Fruit fly (Drosophila melanogaster) whole organism, embryonic: ENCODE results near the gene r-l.

Source experiments
- Aef1 ChIP-seq: fragments of 200-800 bp; sonication (Bioruptor generic); IDR thresholded peaks from 3 replicates; pipeline ENCODE4 v1.3.6; 2022; ENCODE audit warnings: missing biosample characterization, missing genetic modification characterization
- C15 ChIP-seq: fragments of 200-800 bp; sonication (Bioruptor generic); IDR thresholded peaks from 3 replicates; pipeline ENCODE4 v1.3.6; 2022; ENCODE audit warnings: missing biosample characterization, missing genetic modification characterization
- CG13123 ChIP-seq: fragments of 200-800 bp; sonication (Bioruptor generic); optimal IDR thresholded peaks from 2 replicates; lab custom pipeline; 2016; ENCODE audit warnings: missing biosample characterization, missing genetic modification characterization
- CG14050 ChIP-seq: fragments of 200-800 bp; sonication (Bioruptor generic); IDR thresholded peaks from 3 replicates; pipeline ENCODE4 v1.3.6; 2022; ENCODE audit warnings: missing biosample characterization, missing genetic modification characterization
- CG14710 ChIP-seq: fragments of 200-800 bp; sonication (Bioruptor generic); optimal IDR thresholded peaks from 3 replicates; lab custom pipeline; 2019; ENCODE audit warnings: missing biosample characterization, mild to moderate bottlenecking, missing genetic modification characterization, moderate library complexity
- CG15011 ChIP-seq: fragments of 200-800 bp; sonication (Bioruptor generic); optimal IDR thresholded peaks from 3 replicates; lab custom pipeline; 2018; ENCODE audit warnings: missing biosample characterization, mild to moderate bottlenecking, missing genetic modification characterization
- CG17612 ChIP-seq: fragments of 200-800 bp; sonication (Bioruptor generic); IDR thresholded peaks from 2 replicates; pipeline ENCODE4 v1.3.6; 2022; ENCODE audit warnings: missing biosample characterization, missing genetic modification characterization
- CG18262 ChIP-seq: fragments of 200-800 bp; optimal IDR thresholded peaks from 3 replicates; lab custom pipeline; 2019; ENCODE audit warnings: missing biosample characterization, mild to moderate bottlenecking, missing genetic modification characterization, moderate library complexity
- CG2116 ChIP-seq: fragments of 200-800 bp; sonication (Bioruptor generic); optimal IDR thresholded peaks from 3 replicates; lab custom pipeline; 2018; ENCODE audit warnings: missing biosample characterization, mild to moderate bottlenecking, missing genetic modification characterization
- CG2875 ChIP-seq: fragments of 200-800 bp; sonication (Bioruptor generic); optimal IDR thresholded peaks from 2 replicates; lab custom pipeline; 2017; ENCODE audit warnings: missing biosample characterization, mild to moderate bottlenecking, missing genetic modification characterization, missing genetic modification reagents
- CG31224 ChIP-seq: fragments of 200-800 bp; sonication (Bioruptor generic); IDR thresholded peaks from 2 replicates; pipeline ENCODE4 v1.3.6; 2022; ENCODE audit warnings: missing biosample characterization, missing genetic modification characterization
- CG32767 ChIP-seq: fragments of 200-800 bp; sonication (Bioruptor generic); IDR thresholded peaks from 2 replicates; pipeline ENCODE4 v1.3.6; 2022; ENCODE audit warnings: missing biosample characterization, missing genetic modification characterization
- CG3838 ChIP-seq: fragments of 200-800 bp; sonication (Bioruptor generic); optimal IDR thresholded peaks from 3 replicates; lab custom pipeline; 2016; ENCODE audit warnings: missing biosample characterization, missing genetic modification characterization
- CG5953 ChIP-seq: fragments of 200-800 bp; sonication (Bioruptor generic); IDR thresholded peaks from 2 replicates; pipeline ENCODE4 v1.3.6; 2022; ENCODE audit warnings: missing biosample characterization, missing genetic modification characterization
- CG6854 ChIP-seq: fragments of 200-800 bp; sonication (Bioruptor generic); optimal IDR thresholded peaks from 3 replicates; lab custom pipeline; 2017; ENCODE audit warnings: missing biosample characterization, mild to moderate bottlenecking, missing genetic modification characterization
- CG7839 ChIP-seq: fragments of 200-800 bp; sonication (Bioruptor generic); optimal IDR thresholded peaks from 3 replicates; lab custom pipeline; 2018; ENCODE audit warnings: missing biosample characterization, mild to moderate bottlenecking, missing genetic modification characterization, moderate library complexity
- D19A ChIP-seq: fragments of 200-800 bp; optimal IDR thresholded peaks from 3 replicates; lab custom pipeline; 2019; ENCODE audit warnings: missing biosample characterization, mild to moderate bottlenecking, missing genetic modification characterization, moderate library complexity
- E2f1 ChIP-seq: fragments of 200-800 bp; sonication (Bioruptor generic); IDR thresholded peaks from 2 replicates; pipeline ENCODE4 v1.3.6; 2022; ENCODE audit warnings: missing biosample characterization, missing genetic modification characterization
- Ets65A ChIP-seq: fragments of 200-800 bp; sonication (Bioruptor generic); peaks from one replicate; lab custom pipeline; 2016; ENCODE audit warnings: missing biosample characterization, missing genetic modification characterization
- Fer1 ChIP-seq: fragments of 200-800 bp; sonication (Bioruptor generic); optimal IDR thresholded peaks from 2 replicates; lab custom pipeline; 2017; ENCODE audit warnings: missing biosample characterization, mild to moderate bottlenecking, missing genetic modification characterization
- H15 ChIP-seq: fragments of 200-800 bp; sonication (Bioruptor generic); IDR thresholded peaks from 3 replicates; pipeline ENCODE4 v1.3.6; 2022; ENCODE audit warnings: missing biosample characterization, missing genetic modification characterization
- HLH54F ChIP-seq: fragments of 200-800 bp; sonication (Bioruptor generic); optimal IDR thresholded peaks from 3 replicates; lab custom pipeline; 2016; ENCODE audit warnings: missing biosample characterization, missing genetic modification characterization
- Hey ChIP-seq: fragments of 200-800 bp; sonication (Bioruptor generic); optimal IDR thresholded peaks from 3 replicates; lab custom pipeline; 2018; ENCODE audit warnings: missing biosample characterization, mild to moderate bottlenecking, missing genetic modification characterization
- Hmx ChIP-seq: fragments of 200-800 bp; sonication (Bioruptor generic); optimal IDR thresholded peaks from 2 replicates; lab custom pipeline; 2016; ENCODE audit warnings: missing biosample characterization, missing genetic modification characterization
- Hr78 ChIP-seq, 2 experiments: fragments of 200-800 bp in 1 of 2; fragments of >200 bp in 1 of 2; sonication (Bioruptor generic) in 1 of 2; optimal IDR thresholded peaks; 2 replicates each; lab custom pipeline; 2017 to 2019; ENCODE audit warnings: missing biosample characterization in 2 of 2, missing genetic modification characterization in 2 of 2, mild to moderate bottlenecking in 1 of 2, moderate library complexity in 1 of 2
- MTF-1 ChIP-seq: fragments of 200-800 bp; sonication (Bioruptor generic); optimal IDR thresholded peaks from 2 replicates; lab custom pipeline; 2018; ENCODE audit warnings: missing biosample characterization, mild to moderate bottlenecking, missing genetic modification characterization, borderline replicate concordance
- Meics ChIP-seq: fragments of 200-800 bp; sonication (Bioruptor generic); optimal IDR thresholded peaks from 2 replicates; lab custom pipeline; 2017; ENCODE audit warnings: missing biosample characterization, mild to moderate bottlenecking, missing genetic modification characterization
- NC2α ChIP-seq: fragments of 200-800 bp; sonication (Bioruptor generic); optimal IDR thresholded peaks from 2 replicates; lab custom pipeline; 2016; ENCODE audit warnings: missing biosample characterization, missing genetic modification characterization
- NK7.1 ChIP-seq: fragments of 200-800 bp; sonication (Bioruptor generic); optimal IDR thresholded peaks from 3 replicates; lab custom pipeline; 2016; ENCODE audit warnings: missing biosample characterization, missing genetic modification characterization
- Nf-YA ChIP-seq: fragments of 200-800 bp; sonication (Bioruptor generic); IDR thresholded peaks from 2 replicates; pipeline ENCODE4 v1.3.6; 2022; ENCODE audit warnings: missing biosample characterization, missing genetic modification characterization
- Nf-YB ChIP-seq: fragments of 200-800 bp; sonication (Bioruptor generic); optimal IDR thresholded peaks from 3 replicates; lab custom pipeline; 2019; ENCODE audit warnings: missing biosample characterization, mild to moderate bottlenecking, missing genetic modification characterization, moderate library complexity
- PHDP ChIP-seq: fragments of 200-800 bp; sonication (Bioruptor generic); optimal IDR thresholded peaks from 3 replicates; lab custom pipeline; 2018; ENCODE audit warnings: missing biosample characterization, mild to moderate bottlenecking, missing genetic modification characterization, moderate library complexity
- Pdp1 ChIP-seq, 2 experiments: fragments of 200-800 bp; sonication (Bioruptor generic); optimal IDR thresholded peaks; 3 replicates each; lab custom pipeline; 2016; ENCODE audit warnings: missing biosample characterization in 2 of 2, missing genetic modification characterization in 2 of 2, mild to moderate bottlenecking in 1 of 2, moderate library complexity in 1 of 2
- Sox102F ChIP-seq: fragments of 200-800 bp; sonication (Bioruptor generic); optimal IDR thresholded peaks from 2 replicates; lab custom pipeline; 2018; ENCODE audit warnings: missing biosample characterization, mild to moderate bottlenecking, missing genetic modification characterization, moderate library complexity
- ap ChIP-seq: fragments of 200-800 bp; sonication (Bioruptor generic); IDR thresholded peaks from 2 replicates; pipeline ENCODE4 v1.3.6; 2022; ENCODE audit warnings: missing biosample characterization, missing genetic modification characterization
- btn ChIP-seq: fragments of 200-800 bp; sonication (Bioruptor generic); optimal IDR thresholded peaks from 2 replicates; lab custom pipeline; 2016; ENCODE audit warnings: missing biosample characterization, missing genetic modification characterization
- chinmo ChIP-seq: fragments of 200-800 bp; sonication (Bioruptor generic); IDR thresholded peaks from 4 replicates; pipeline ENCODE4 v1.3.6; 2022; ENCODE audit warnings: missing biosample characterization, missing genetic modification characterization; ENCODE audit not compliant: partially characterized antibody
- croc ChIP-seq: fragments of 200-800 bp; sonication (Bioruptor generic); conservative IDR thresholded peaks from 3 replicates; pipeline ENCODE4 v1.3.6; 2022; ENCODE audit warnings: missing biosample characterization, missing genetic modification characterization
- dan ChIP-seq: fragments of 200-800 bp; sonication (Bioruptor generic); IDR thresholded peaks from 2 replicates; pipeline ENCODE4 v1.3.6; 2022; ENCODE audit warnings: missing biosample characterization, missing genetic modification characterization
- dpn ChIP-seq, 2 experiments: fragments of 200-800 bp; sonication (Bioruptor generic); optimal IDR thresholded peaks; 3 replicates each; lab custom pipeline; 2016; ENCODE audit warnings: missing biosample characterization in 2 of 2, missing genetic modification characterization in 2 of 2
- en ChIP-seq: fragments of 200-800 bp; sonication (Bioruptor generic); optimal IDR thresholded peaks from 2 replicates; lab custom pipeline; 2016; ENCODE audit warnings: missing biosample characterization, missing genetic modification characterization
- insv ChIP-seq, 2 experiments: fragments of 200-800 bp; sonication (Bioruptor generic); optimal IDR thresholded peaks; 3 replicates each; lab custom pipeline; 2016 to 2018; ENCODE audit warnings: missing biosample characterization in 2 of 2, missing genetic modification characterization in 2 of 2
- jing ChIP-seq: fragments of 200-800 bp; sonication (Bioruptor generic); optimal IDR thresholded peaks from 2 replicates; lab custom pipeline; 2018; ENCODE audit warnings: missing biosample characterization, mild to moderate bottlenecking, missing genetic modification characterization
- klu ChIP-seq: fragments of 200-800 bp; sonication (Bioruptor generic); IDR thresholded peaks from 2 replicates; pipeline ENCODE4 v1.3.6; 2022; ENCODE audit warnings: missing biosample characterization, missing genetic modification characterization
- lab ChIP-seq: fragments of 200-800 bp; sonication (Bioruptor generic); optimal IDR thresholded peaks from 3 replicates; lab custom pipeline; 2017; ENCODE audit warnings: missing biosample characterization, missing genetic modification characterization, mild to moderate bottlenecking, moderate library complexity, missing genetic modification reagents
- rib ChIP-seq: fragments of 200-800 bp; sonication (Bioruptor generic); IDR thresholded peaks from 2 replicates; pipeline ENCODE4 v1.3.6; 2022; ENCODE audit warnings: missing biosample characterization, missing genetic modification characterization
- sens ChIP-seq: fragments of 200-800 bp; sonication (Bioruptor generic); peaks from one replicate; lab custom pipeline; 2016; ENCODE audit warnings: missing biosample characterization, missing genetic modification characterization
- sisA ChIP-seq: fragments of 200-800 bp; sonication (Bioruptor generic); IDR thresholded peaks from 2 replicates; pipeline ENCODE4 v1.3.6; 2022; ENCODE audit warnings: missing biosample characterization, missing genetic modification characterization
- slp2 ChIP-seq: fragments of 200-800 bp; sonication (Bioruptor generic); optimal IDR thresholded peaks from 2 replicates; lab custom pipeline; 2016; ENCODE audit warnings: missing biosample characterization, missing genetic modification characterization
- stwl ChIP-seq: fragments of 200-800 bp; sonication (Bioruptor generic); optimal IDR thresholded peaks from 3 replicates; lab custom pipeline; 2018; ENCODE audit warnings: missing biosample characterization, mild to moderate bottlenecking, missing genetic modification characterization, moderate library complexity
- unc-4 ChIP-seq: fragments of 200-800 bp; sonication (Bioruptor generic); IDR thresholded peaks from 2 replicates; pipeline ENCODE4 v1.3.6; 2022; ENCODE audit warnings: missing biosample characterization, missing genetic modification characterization; ENCODE audit not compliant: partially characterized antibody

Gene r-l

DNA sequence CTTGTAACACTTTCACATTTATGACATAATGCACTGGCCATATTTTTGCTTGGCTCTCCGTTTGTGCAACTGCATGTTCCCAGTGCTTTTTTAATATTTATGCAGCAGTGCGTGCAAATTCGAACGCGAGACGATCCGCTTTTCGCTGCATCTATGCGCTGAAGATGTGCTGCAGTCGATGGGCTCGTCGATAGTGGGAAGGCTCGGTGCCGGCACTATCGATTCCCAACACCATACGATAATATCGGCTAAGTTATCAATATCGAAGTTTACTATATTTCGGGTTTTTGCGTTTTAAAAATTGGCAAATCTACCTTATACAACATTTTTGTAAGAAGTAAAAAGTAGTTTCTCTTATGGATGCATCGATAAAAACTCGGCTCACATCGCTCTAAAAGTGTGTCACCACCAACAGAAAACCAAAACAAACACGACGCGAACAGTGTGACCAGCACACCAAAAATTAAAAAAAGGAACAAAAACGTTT lies 24.6 kb upstream of the r-l start, which contains the start of gene RhoGAP93B (continued):
- TF ChIP-seq dpn (GFP tag; optimal IDR thresholded peaks at IDR 0.05; lab: Kevin White, UChicago) = peak; percentile 86
- TF ChIP-seq Nf-YB = peak; percentile 53
- TF ChIP-seq CG14050 (GFP tag; lab: Robert Waterston, UW) = peak; percentile 81
- TF ChIP-seq Meics = peak; percentile 74
- peak; percentile 99 for TF ChIP-seq Ets65A (GFP tag; lab: Kevin White, UChicago)
- peak; percentile 98 for TF ChIP-seq sens (GFP tag; lab: Kevin White, UChicago)
- peak; percentile 85 for TF ChIP-seq C15
- peak; percentile 76 for TF ChIP-seq CG7839 (tag; lab: Kevin White, UChicago)
- TF ChIP-seq CG13123 (GFP tag; lab: Kevin White, UChicago) = peak; percentile 58
- TF ChIP-seq CG5953 (GFP tag; lab: Robert Waterston, UW) = peak; percentile 84
- TF ChIP-seq en = peak; percentile 55
- peak; percentile 84 for TF ChIP-seq klu
- TF ChIP-seq CG3838 (GFP tag; lab: Kevin White, UChicago) = peak; percentile 79
- peak; percentile 69 to 84 for TF ChIP-seq Pdp1 (GFP tag; optimal IDR thresholded peaks at IDR 0.05; lab: Kevin White, UChicago)
- TF ChIP-seq slp2 (GFP tag; lab: Kevin White, UChicago) = peak; percentile 77
- TF ChIP-seq CG15011 (GFP tag; lab: Kevin White, UChicago) = no peak
- TF ChIP-seq insv (GFP tag; optimal IDR thresholded peaks at IDR 0.05; lab: Kevin White, UChicago) = peak in 1 of 2 experiments; percentile 59
- TF ChIP-seq CG17612 (GFP tag; lab: Robert Waterston, UW) = peak; percentile 78
- TF ChIP-seq ap (GFP tag; lab: Robert Waterston, UW) = peak; percentile 76
- TF ChIP-seq Nf-YA (GFP tag; lab: Robert Waterston, UW) = peak; percentile 86
- peak; percentile 69 for TF ChIP-seq NC2α (GFP tag; lab: Kevin White, UChicago)
- peak; percentile 100 for TF ChIP-seq chinmo (GFP tag; lab: Robert Waterston, UW)
- TF ChIP-seq jing (GFP tag; lab: Kevin White, UChicago) = no peak
- peak; percentile 96 for TF ChIP-seq Aef1
- peak; percentile 2 for TF ChIP-seq Hey (tag; lab: Kevin White, UChicago)
- peak; percentile 88 for TF ChIP-seq Fer1 (GFP tag; lab: Kevin White, UChicago)
- peak; percentile 58 for TF ChIP-seq dan (GFP tag; lab: Robert Waterston, UW)
- TF ChIP-seq CG31224 (GFP tag; lab: Robert Waterston, UW) = peak; percentile 85
- peak; percentile 87 for TF ChIP-seq stwl (tag; lab: Kevin White, UChicago)
- peak; percentile 72 for TF ChIP-seq CG18262 (tag; lab: Kevin White, UChicago)
- peak; percentile 46 for TF ChIP-seq CG6854
- TF ChIP-seq croc (GFP tag; lab: Robert Waterston, UW) = peak; percentile 71; the same call in 2 of the 3 replicates
- peak; percentile 95 for TF ChIP-seq E2f1 (GFP tag; lab: Robert Waterston, UW)
- TF ChIP-seq H15 (GFP tag; lab: Robert Waterston, UW) = peak; percentile 90
- TF ChIP-seq HLH54F (GFP tag; lab: Kevin White, UChicago) = peak; percentile 95
- peak; percentile 64 for TF ChIP-seq MTF-1
- TF ChIP-seq CG14710 (tag; lab: Kevin White, UChicago) = peak; percentile 94
- peak; percentile 41 for TF ChIP-seq CG2875
- TF ChIP-seq D19A (tag; lab: Kevin White, UChicago) = peak; percentile 70
- TF ChIP-seq CG2116 (GFP tag; lab: Kevin White, UChicago) = peak; percentile 90
- TF ChIP-seq rib (GFP tag; lab: Robert Waterston, UW) = peak; percentile 88
- peak; percentile 82 for TF ChIP-seq Sox102F (GFP tag; lab: Kevin White, UChicago)
- peak; percentile 86 for TF ChIP-seq btn (GFP tag; lab: Kevin White, UChicago)
- TF ChIP-seq sisA (GFP tag; lab: Robert Waterston, UW) = peak; percentile 96
- no peak for TF ChIP-seq Hmx (GFP tag; lab: Kevin White, UChicago)
- TF ChIP-seq PHDP (tag; lab: Kevin White, UChicago) = peak; percentile 84
- peak; percentile 91 for TF ChIP-seq lab (GFP tag; lab: Kevin White, UChicago)
- peak; percentile 99 for TF ChIP-seq unc-4 (GFP tag; lab: Robert Waterston, UW)
- peak; percentile 63 for TF ChIP-seq NK7.1
- peak; percentile 80; the same call in 1 of the 2 replicates for TF ChIP-seq CG32767
- TF ChIP-seq Hr78 (GFP tag; optimal IDR thresholded peaks at IDR 0.05; lab: Kevin White, UChicago) = no peak
